Worm (Caenorhabditis elegans) whole organism, L3 larva: Measurements from ENCODE around the gene crld-1.

Experiments used
- aly-2 ChIP-seq: fragments of 150-350 bp; optimal IDR thresholded peaks from 2 replicates; lab custom pipeline; 2014; ENCODE audit warnings: missing biosample characterization, missing genetic modification characterization
- ama-1 ChIP-seq: fragments of 150-350 bp; optimal IDR thresholded peaks from 2 replicates; lab custom pipeline; 2018
- egl-27 ChIP-seq: sonication (generic microtip); optimal IDR thresholded peaks from 4 replicates; lab custom pipeline; 2017; ENCODE audit warnings: missing biosample characterization, missing genetic modification reagents, missing genetic modification characterization
- elt-2 ChIP-seq: sonication (generic microtip); optimal IDR thresholded peaks from 2 replicates; lab custom pipeline; 2016; ENCODE audit warnings: missing genetic modification reagents, mild to moderate bottlenecking, missing genetic modification characterization, missing compliant biosample characterization
- elt-3 ChIP-seq, 3 experiments: fragments of 150-350 bp in 1 of 3; sonication (generic microtip) in 2 of 3; optimal IDR thresholded peaks; 2 replicates in 2 of 3; 4 replicates in 1 of 3; lab custom pipeline; 2014 to 2017; ENCODE audit warnings: missing biosample characterization in 3 of 3, missing genetic modification characterization in 3 of 3
- fos-1 ChIP-seq: fragments of 150-350 bp; optimal IDR thresholded peaks from 2 replicates; lab custom pipeline; 2014; ENCODE audit warnings: missing biosample characterization, missing genetic modification characterization
- nhr-11 ChIP-seq: fragments of 150-350 bp; optimal IDR thresholded peaks from 2 replicates; lab custom pipeline; 2014; ENCODE audit warnings: missing biosample characterization, missing genetic modification characterization
- nhr-23 ChIP-seq: fragments of 150-350 bp; optimal IDR thresholded peaks from 2 replicates; lab custom pipeline; 2014; ENCODE audit warnings: missing biosample characterization, missing genetic modification reagents, missing genetic modification characterization
- nhr-28 ChIP-seq: fragments of 150-350 bp; optimal IDR thresholded peaks from 2 replicates; lab custom pipeline; 2014; ENCODE audit warnings: missing biosample characterization, missing genetic modification characterization
- nhr-43 ChIP-seq: sonication (generic microtip); optimal IDR thresholded peaks from 2 replicates; lab custom pipeline; 2016; ENCODE audit warnings: mild to moderate bottlenecking, missing genetic modification characterization, missing compliant biosample characterization; ENCODE audit not compliant: poor library complexity, severe bottlenecking
- nhr-76 ChIP-seq: fragments of 150-350 bp; sonication (generic microtip); optimal IDR thresholded peaks from 5 replicates; lab custom pipeline; 2014; ENCODE audit warnings: missing biosample characterization, missing genetic modification characterization
- pha-4 ChIP-seq: fragments of 150-350 bp; optimal IDR thresholded peaks from 2 replicates; lab custom pipeline; 2014; ENCODE audit warnings: missing biosample characterization, missing genetic modification reagents, missing genetic modification characterization
- snpc-4 ChIP-seq: fragments of 150-350 bp; optimal IDR thresholded peaks from 2 replicates; lab custom pipeline; 2014; ENCODE audit warnings: missing biosample characterization, missing genetic modification characterization

ce11 chrIV:13110876-13111275, 43.4 kb downstream of the crld-1 start:
- no peak for TF ChIP-seq ama-1 (lab: Kevin White, UChicago)
- TF ChIP-seq nhr-23 (tag; lab: Kevin White, UChicago): no peak
- no peak for TF ChIP-seq nhr-43
- TF ChIP-seq elt-3 (tag; optimal IDR thresholded peaks at IDR 0.05; lab: Kevin White, UChicago): no peak
- TF ChIP-seq fos-1: no peak
- no peak for TF ChIP-seq pha-4 (tag; lab: Kevin White, UChicago)
- TF ChIP-seq snpc-4: no peak
- TF ChIP-seq aly-2 (tag; lab: Kevin White, UChicago): no peak
- no peak for TF ChIP-seq elt-2 (tag; lab: Kevin White, UChicago)
- no peak for TF ChIP-seq nhr-76
- TF ChIP-seq egl-27 (tag; lab: Kevin White, UChicago): no peak
- TF ChIP-seq nhr-11 (tag; lab: Kevin White, UChicago): no peak
- no peak for TF ChIP-seq nhr-28 (tag; lab: Kevin White, UChicago)
